Worm (Caenorhabditis elegans): ENCODE results near the gene clec-124.

DNA sequence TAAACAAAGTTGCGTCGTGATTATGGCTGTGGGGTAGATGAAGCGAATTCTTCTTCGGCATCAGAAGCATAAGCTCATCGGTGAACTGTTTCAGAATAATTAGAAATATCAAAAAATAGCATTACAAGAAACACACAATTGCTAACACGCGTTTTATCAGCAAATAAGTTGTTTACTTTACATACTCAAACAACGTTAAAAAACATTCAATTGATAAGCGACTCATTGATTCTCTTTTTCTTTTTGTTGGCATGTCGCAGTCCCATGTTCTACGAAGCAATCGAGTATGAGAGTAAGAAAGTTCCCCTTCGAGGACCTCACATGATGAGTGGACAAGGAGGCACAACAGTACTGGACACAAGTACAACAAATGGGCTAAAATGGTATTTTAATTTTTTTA lies 47.1 kb downstream of the clec-124 start, which contains the start of gene btb-16:
- no peak for TF ChIP-seq fkh-10 (GFP tag; optimal IDR thresholded peaks at IDR 0.05)
- no peak for TF ChIP-seq nhr-232 (tag; optimal IDR thresholded peaks at IDR 0.05)
- no peak for TF ChIP-seq ceh-48 (tag; optimal IDR thresholded peaks at IDR 0.05)
- no peak for TF ChIP-seq ama-1 (optimal IDR thresholded peaks at IDR 0.05)
- TF ChIP-seq tbx-7 (tag; optimal IDR thresholded peaks at IDR 0.05): no peak
- no peak for TF ChIP-seq pax-1 (tag; optimal IDR thresholded peaks at IDR 0.05)
- TF ChIP-seq pha-2 (tag; optimal IDR thresholded peaks at IDR 0.05): no peak
- no peak for TF ChIP-seq tbx-2 (tag; optimal IDR thresholded peaks at IDR 0.05)
- TF ChIP-seq sox-2 (GFP tag; IDR thresholded peaks at IDR 0.05): no peak
